Worm (Caenorhabditis elegans): Measurements from ENCODE around the gene F54F7.2.

DNA sequence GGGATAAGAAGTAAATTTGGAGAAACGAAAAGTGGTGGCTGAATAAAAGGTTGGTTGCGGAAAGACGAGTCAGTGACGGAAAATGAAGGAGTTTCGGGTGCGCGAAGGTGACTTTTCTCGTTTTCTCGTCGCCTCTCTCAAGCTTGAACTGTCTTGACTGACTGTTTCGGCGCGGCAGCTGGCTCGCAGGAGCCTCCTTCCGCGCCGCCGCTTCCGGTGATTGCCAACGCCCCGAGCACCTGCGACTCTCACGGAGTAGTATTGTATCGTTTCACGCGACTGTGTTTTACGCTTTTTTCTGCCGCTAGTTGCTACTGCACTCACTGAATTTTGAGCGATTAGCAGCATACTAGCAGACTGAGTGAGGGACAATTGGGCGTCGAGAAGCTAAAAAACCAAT is 28.8 kb upstream of the F54F7.2 start, which contains the start of gene C34E11.2:
- TF ChIP-seq ama-1 (optimal IDR thresholded peaks at IDR 0.05) (no peak), pqm-1 (tag; optimal IDR thresholded peaks at IDR 0.05) (no peak)

Data from whole organism, late embryonic.